Worm (Caenorhabditis elegans): Measurements from ENCODE around the gene C49C8.2.

Gene C49C8.2

DNA sequence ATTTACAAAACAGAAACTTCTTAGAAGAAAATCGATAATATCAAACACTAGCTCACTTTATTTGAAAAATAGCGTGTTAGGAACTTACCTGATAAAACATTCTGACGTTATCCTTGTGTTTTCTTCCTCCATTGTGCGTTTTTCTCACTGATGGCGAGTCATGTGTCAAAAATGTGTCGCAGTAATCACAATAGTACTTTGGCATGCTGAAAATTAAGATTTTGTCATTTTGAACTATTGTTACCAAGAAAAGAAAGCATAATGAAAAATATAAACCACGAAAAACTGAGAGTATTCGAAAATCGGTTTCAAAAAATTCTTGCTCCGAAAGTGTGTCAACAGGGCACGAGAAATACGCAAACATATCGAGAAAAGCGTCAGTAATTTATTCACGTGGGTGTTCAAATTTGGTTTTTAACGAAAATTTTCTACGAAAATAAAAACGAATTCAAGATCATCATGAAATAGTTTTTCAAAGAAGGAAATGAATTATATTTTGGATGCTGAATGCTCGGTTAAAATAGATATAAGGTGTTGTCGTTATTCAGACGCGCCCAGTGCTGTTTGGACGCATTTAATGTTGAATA lies 36.8 kb downstream of the C49C8.2 start, which contains the start of gene snrp-3 (continued):
- no peak for TF ChIP-seq unc-3 (GFP tag; conservative IDR thresholded peaks at IDR 0.05)
- TF ChIP-seq unc-3 (tag; optimal IDR thresholded peaks at IDR 0.05) = no peak
- TF ChIP-seq nhr-11 (tag; optimal IDR thresholded peaks at IDR 0.05) = no peak
- no peak for TF ChIP-seq fax-1 (tag; optimal IDR thresholded peaks at IDR 0.05)
- TF ChIP-seq pros-1 (tag; optimal IDR thresholded peaks at IDR 0.05) = no peak
- TF ChIP-seq hlh-8 (tag; optimal IDR thresholded peaks at IDR 0.05) = no peak
- TF ChIP-seq ceh-14 (tag; optimal IDR thresholded peaks at IDR 0.05) = peak; percentile 12
- TF ChIP-seq tbx-2 (tag; optimal IDR thresholded peaks at IDR 0.05) = peak; percentile 8
- no peak for TF ChIP-seq che-1 (tag; optimal IDR thresholded peaks at IDR 0.05)
- TF ChIP-seq pha-2 (tag; optimal IDR thresholded peaks at IDR 0.05) = no peak
- no peak for TF ChIP-seq zip-5 (tag; optimal IDR thresholded peaks at IDR 0.05)
- TF ChIP-seq sox-4 (tag; optimal IDR thresholded peaks at IDR 0.05) = no peak
- peak; percentile 60 for TF ChIP-seq ceh-18 (tag; optimal IDR thresholded peaks at IDR 0.05)
- no peak for TF ChIP-seq eyg-1 (tag; optimal IDR thresholded peaks at IDR 0.05)
- no peak for TF ChIP-seq sdc-2 (tag; optimal IDR thresholded peaks at IDR 0.05)
- TF ChIP-seq ceh-24 (tag; optimal IDR thresholded peaks at IDR 0.05) = no peak
- no peak for TF ChIP-seq pha-4 (tag; optimal IDR thresholded peaks at IDR 0.05)

DNA sequence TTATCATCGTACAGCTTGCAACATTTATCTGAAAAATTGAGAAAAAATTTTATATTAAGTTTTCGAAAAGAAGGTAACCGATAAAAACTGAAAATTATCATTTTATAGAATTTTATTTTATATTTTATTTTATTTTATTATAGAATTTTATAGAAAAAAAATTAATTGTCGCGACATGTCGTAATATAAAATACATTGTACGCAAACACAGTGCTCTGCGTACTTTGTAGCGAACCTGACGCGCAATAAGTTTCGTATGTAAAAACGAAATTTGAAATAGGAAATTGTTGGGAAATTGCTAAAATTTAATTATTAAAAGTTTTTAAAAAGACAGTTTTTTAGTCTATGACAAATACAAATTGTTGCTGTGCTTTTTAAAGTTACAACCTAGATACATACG lies 40.6 kb downstream of the C49C8.2 start, which contains the start of the genes hst-1 and ints-6:
Gene hst-1, minus strand, starts transcription at position 28 of the 400 bp plus-strand sequence.
Gene ints-6, plus strand, starts transcription at position 260 of the 400 bp plus-strand sequence.
- TF ChIP-seq ceh-18 (tag; optimal IDR thresholded peaks at IDR 0.05) (no peak), ceh-48 (tag; optimal IDR thresholded peaks at IDR 0.05) (no peak), dve-1 (tag; optimal IDR thresholded peaks at IDR 0.05) (no peak), ceh-24 (tag; optimal IDR thresholded peaks at IDR 0.05) (no peak), mec-3 (tag; optimal IDR thresholded peaks at IDR 0.05; ENCODE audit: borderline replicate concordance) (no peak), unc-55 (GFP tag; optimal IDR thresholded peaks at IDR 0.05) (no peak), T23F11.4 (GFP tag; optimal IDR thresholded peaks at IDR 0.05) (no peak)

DNA sequence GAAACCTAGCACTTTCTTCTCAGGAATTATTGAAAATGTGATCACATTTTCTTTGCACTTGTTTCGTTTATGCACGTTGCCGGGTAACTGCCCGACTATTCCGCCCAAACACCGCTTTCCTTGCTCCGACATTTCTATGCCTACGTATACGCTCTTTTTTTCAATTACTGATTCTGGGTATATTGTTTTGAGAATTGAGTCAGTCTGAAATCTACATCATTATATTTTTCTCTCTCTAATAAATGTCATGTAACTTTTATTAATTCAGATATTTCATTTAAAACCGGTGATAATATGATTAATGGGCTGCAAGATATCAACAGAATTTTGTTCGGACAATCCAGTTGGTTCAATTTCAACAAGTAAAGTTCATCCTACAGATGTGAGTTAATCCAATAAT lies 46.5 kb downstream of the C49C8.2 start, which contains the start of gene ttll-11:
Gene ttll-11, plus strand, starts transcription at position 301 of the 400 bp plus-strand sequence.
- TF ChIP-seq ceh-22 (tag; optimal IDR thresholded peaks at IDR 0.05) = no peak
- TF ChIP-seq pqm-1 (tag; optimal IDR thresholded peaks at IDR 0.05) = no peak
- no peak for TF ChIP-seq ceh-30 (tag; optimal IDR thresholded peaks at IDR 0.05)
- no peak for TF ChIP-seq F13H6.1 (tag; optimal IDR thresholded peaks at IDR 0.05)
- no peak for TF ChIP-seq gmeb-2 (tag; optimal IDR thresholded peaks at IDR 0.05)
- TF ChIP-seq hlh-13 (GFP tag; optimal IDR thresholded peaks at IDR 0.05) = no peak
- TF ChIP-seq nfya-1 (tag; optimal IDR thresholded peaks at IDR 0.05) = no peak
- no peak for TF ChIP-seq syd-9 (tag; optimal IDR thresholded peaks at IDR 0.05)
- no peak for TF ChIP-seq pros-1 (tag; optimal IDR thresholded peaks at IDR 0.05)
- TF ChIP-seq pha-4 (tag; optimal IDR thresholded peaks at IDR 0.05) = no peak
- TF ChIP-seq ceh-9 (tag; optimal IDR thresholded peaks at IDR 0.05) = no peak
- TF ChIP-seq madf-2 (tag; optimal IDR thresholded peaks at IDR 0.05) = no peak
- no peak for TF ChIP-seq ceh-18 (tag; optimal IDR thresholded peaks at IDR 0.05)
- TF ChIP-seq fax-1 (tag; optimal IDR thresholded peaks at IDR 0.05) = no peak
- TF ChIP-seq ceh-48 (tag; optimal IDR thresholded peaks at IDR 0.05) = no peak

Measured in whole organism, late embryonic.